Worm (Caenorhabditis elegans) whole organism, L4/young adult: Measurements from ENCODE around the gene ZK1058.9.

Experiments used
- W03F9.2 ChIP-seq: fragments of 150-350 bp; optimal IDR thresholded peaks from 2 replicates; lab custom pipeline; 2014; ENCODE audit warnings: missing biosample characterization, missing genetic modification characterization
- dao-5 ChIP-seq: sonication (generic microtip); optimal IDR thresholded peaks from 2 replicates; lab custom pipeline; 2016; ENCODE audit warnings: missing genotype, missing genetic modification characterization, moderate library complexity, missing compliant biosample characterization
- him-1 ChIP-seq: sonication (generic microtip); optimal IDR thresholded peaks from 2 replicates; lab custom pipeline; 2016; ENCODE audit warnings: missing genotype, missing genetic modification reagents, missing genetic modification characterization, missing compliant biosample characterization

ZK1058.9 gene

ce11 chrIII:3926116-3926515, at the start of gene ZK1058.9:
Gene ZK1058.9 (minus strand): TSS chrIII:3926216.
- TF ChIP-seq dao-5 (tag; lab: Kevin White, UChicago) (no peak), him-1 (tag; lab: Kevin White, UChicago) (no peak), W03F9.2 (no peak)

DNA sequence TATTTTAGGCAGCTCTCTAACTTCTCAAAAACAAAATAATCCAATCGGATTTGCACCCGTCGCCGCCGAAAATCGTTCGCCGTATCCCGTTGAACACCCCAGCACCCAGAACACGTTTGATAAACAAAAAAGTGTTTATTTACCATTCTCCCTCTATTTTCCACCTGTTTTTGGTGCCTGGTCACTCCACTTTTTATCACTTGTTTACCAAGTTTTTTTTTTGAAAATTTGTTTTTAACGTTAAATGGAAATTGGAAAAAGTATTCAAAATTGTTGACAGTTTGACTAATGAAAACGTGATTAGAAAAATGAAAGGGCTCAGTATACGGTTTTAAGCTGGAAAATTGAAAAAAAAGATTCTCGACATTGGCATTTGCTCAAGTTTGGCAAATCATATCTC, 49.0 kb upstream of the ZK1058.9 start:
- TF ChIP-seq him-1 (tag; lab: Kevin White, UChicago) = no peak
- TF ChIP-seq dao-5 (tag; lab: Kevin White, UChicago) = no peak
- TF ChIP-seq W03F9.2 = no peak

DNA sequence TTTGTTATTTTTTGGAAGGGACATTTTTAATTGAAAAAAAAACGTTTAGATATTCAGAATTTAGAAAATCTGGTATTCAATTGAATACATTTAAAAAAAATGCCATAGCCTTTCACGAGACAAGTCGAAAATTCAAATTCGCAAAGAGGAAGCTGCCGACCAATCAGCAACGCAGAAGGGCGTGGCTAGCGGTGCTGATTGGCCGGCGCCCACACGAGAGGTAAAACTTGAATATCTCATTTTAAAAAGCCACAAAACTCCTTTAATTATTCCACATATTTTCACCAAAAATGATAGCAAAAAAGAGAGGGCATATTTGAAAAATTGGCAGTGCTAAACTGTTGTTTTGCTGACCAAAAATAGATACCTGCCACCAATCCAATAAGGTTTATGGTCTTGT, 48.5 kb upstream of the ZK1058.9 start:
- TF ChIP-seq dao-5 (tag; lab: Kevin White, UChicago) (no peak), him-1 (tag; lab: Kevin White, UChicago) (no peak), W03F9.2 (no peak)

- TF ChIP-seq dao-5 (tag; lab: Kevin White, UChicago) = no peak
- no peak for TF ChIP-seq W03F9.2
- TF ChIP-seq him-1 (tag; lab: Kevin White, UChicago) = no peak
Measured at ce11 chrIII:3972687-3973086, 46.7 kb upstream of the ZK1058.9 start, which contains the start of gene R10E9.4. Gene R10E9.4 (minus strand): TSS chrIII:3972787.

ce11 chrIII:3970395-3970794, 44.4 kb upstream of the ZK1058.9 start:
- no peak for TF ChIP-seq W03F9.2
- no peak for TF ChIP-seq him-1 (tag; lab: Kevin White, UChicago)
- TF ChIP-seq dao-5 (tag; lab: Kevin White, UChicago) = no peak

DNA sequence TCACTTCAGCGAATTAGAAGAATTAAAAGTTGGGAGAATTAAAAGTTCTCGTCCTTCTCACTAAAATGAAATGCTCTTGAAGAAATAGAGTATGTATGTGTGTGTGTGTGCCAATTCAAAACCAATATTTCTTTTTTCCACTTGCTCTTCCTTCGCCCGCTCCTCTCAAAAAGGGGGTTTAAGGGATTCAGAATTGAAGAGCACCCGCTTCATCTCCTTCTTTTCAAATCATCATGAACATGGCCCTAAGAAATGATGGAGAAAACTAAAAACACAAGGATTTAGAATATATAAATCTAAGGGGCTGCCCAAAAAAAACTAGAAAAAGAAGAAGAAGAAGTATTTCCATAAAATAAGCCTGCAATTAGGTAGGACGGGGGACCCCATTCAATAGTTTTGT, 43.1 kb upstream of the ZK1058.9 start:
- TF ChIP-seq W03F9.2 (no peak), him-1 (tag; lab: Kevin White, UChicago) (no peak), dao-5 (tag; lab: Kevin White, UChicago) (no peak)

- TF ChIP-seq W03F9.2 = no peak
- no peak for TF ChIP-seq dao-5 (tag; lab: Kevin White, UChicago)
- TF ChIP-seq him-1 (tag; lab: Kevin White, UChicago) = no peak
Measured at ce11 chrIII:3966143-3966542, 40.1 kb upstream of the ZK1058.9 start.

- no peak for TF ChIP-seq him-1 (tag; lab: Kevin White, UChicago)
- no peak for TF ChIP-seq dao-5 (tag; lab: Kevin White, UChicago)
- no peak for TF ChIP-seq W03F9.2
Measured at ce11 chrIII:3964237-3964636, 38.2 kb upstream of the ZK1058.9 start, which contains the start of gene R10E9.2. Gene R10E9.2 (minus strand): TSS chrIII:3964337.

DNA sequence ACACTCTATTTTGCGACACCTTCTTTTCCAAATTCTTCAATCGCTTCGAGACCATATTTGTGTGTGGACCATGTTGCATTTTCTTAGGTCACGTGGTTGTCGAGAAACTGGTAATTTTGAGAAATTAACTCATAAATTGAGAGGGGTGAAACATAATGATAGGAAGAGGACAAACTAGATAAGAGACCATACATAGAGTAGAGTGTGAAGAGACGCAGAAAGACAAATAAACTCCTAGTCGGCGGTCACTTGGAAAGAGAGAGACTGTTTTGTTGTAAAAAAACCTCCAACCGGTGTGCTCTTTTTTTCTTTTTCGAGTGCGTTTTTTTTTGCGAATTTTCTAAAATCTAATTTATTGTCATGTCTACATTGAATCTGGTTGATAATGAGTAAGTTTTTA, 34.0 kb upstream of the ZK1058.9 start, which contains the start of gene R10E9.3:
Gene R10E9.3 (plus strand): TSS at position 235 of the 400 bp plus-strand sequence.
- no peak for TF ChIP-seq W03F9.2
- TF ChIP-seq dao-5 (tag; lab: Kevin White, UChicago) = no peak
- no peak for TF ChIP-seq him-1 (tag; lab: Kevin White, UChicago)

DNA sequence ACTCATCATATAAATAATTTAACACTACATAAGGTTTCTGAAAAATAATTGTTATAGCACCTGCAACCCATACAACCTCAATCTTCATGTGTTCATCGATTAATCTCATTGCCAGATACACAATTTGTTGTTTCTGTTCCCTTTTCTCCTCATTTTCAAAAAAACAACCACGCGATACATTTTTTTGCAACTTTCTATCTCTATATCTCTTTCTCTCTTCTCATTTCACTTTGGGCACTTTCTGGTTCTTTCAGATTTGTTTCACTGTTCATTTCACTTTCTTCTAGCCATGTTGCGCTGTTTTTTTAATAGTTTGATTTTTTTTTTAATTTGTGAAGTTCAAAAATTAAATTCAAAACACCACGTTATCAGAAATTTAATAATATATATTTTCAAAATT, 33.2 kb upstream of the ZK1058.9 start:
- no peak for TF ChIP-seq him-1 (tag; lab: Kevin White, UChicago)
- no peak for TF ChIP-seq W03F9.2
- TF ChIP-seq dao-5 (tag; lab: Kevin White, UChicago) = no peak

DNA sequence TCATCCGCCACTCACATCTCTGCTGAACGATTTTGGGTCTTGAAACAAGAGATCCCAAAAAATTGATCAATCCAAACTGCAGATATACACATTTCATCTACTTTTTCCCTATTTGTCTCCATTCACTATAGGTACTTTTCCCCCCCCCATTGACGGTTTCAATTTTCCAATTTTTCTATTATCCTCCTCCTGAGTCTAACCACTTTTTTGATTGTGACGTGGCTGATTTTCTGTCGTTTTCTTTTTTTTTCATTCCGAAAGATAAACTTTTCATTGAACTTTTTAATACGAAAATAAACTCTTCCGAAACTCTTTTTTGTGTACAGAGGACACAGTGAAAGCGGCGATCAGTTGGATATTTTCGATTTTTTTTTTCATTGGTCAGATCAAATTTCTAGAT, 31.8 kb upstream of the ZK1058.9 start:
- no peak for TF ChIP-seq W03F9.2
- no peak for TF ChIP-seq him-1 (tag; lab: Kevin White, UChicago)
- no peak for TF ChIP-seq dao-5 (tag; lab: Kevin White, UChicago)

ce11 chrIII:3957119-3957739, 31.2 kb upstream of the ZK1058.9 start:
- TF ChIP-seq W03F9.2 = no peak
- TF ChIP-seq him-1 (tag; lab: Kevin White, UChicago) = no peak
- no peak for TF ChIP-seq dao-5 (tag; lab: Kevin White, UChicago)

ce11 chrIII:3956293-3956692, 30.3 kb upstream of the ZK1058.9 start, which contains the start of gene F37A8.5:
Gene F37A8.5 (plus strand): TSS chrIII:3956624.
- no peak for TF ChIP-seq dao-5 (tag; lab: Kevin White, UChicago)
- no peak for TF ChIP-seq W03F9.2
- no peak for TF ChIP-seq him-1 (tag; lab: Kevin White, UChicago)

ce11 chrIII:3955674-3956073, 29.7 kb upstream of the ZK1058.9 start:
- TF ChIP-seq W03F9.2 = no peak
- TF ChIP-seq him-1 (tag; lab: Kevin White, UChicago) = peak; percentile 39

DNA sequence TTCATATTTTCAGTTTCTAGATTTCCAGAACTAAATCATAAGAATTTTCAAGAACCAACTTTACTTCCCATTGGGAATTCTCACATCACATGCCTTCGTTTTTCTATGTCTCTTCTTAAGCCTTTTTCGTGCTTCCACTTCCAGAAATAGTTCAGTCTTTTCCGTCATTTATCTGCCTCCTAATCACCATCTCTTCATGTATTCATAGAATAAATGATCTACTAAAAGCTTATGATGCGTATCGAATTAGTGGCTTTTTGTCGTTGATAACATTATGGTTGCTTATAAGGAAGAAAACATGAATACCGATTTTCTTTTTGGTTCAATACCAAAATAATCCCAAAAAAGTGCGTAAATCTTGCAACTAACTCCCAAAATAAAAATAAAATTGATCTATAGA, 28.8 kb upstream of the ZK1058.9 start:
- TF ChIP-seq him-1 (tag; lab: Kevin White, UChicago) (no peak), dao-5 (tag; lab: Kevin White, UChicago) (no peak), W03F9.2 (no peak)
